Worm (Caenorhabditis elegans) whole organism, early embryonic: Measurements from ENCODE around the gene Y62F5A.10.

ENCODE experiments used
- B0310.2 ChIP-seq: sonication (generic microtip); optimal IDR thresholded peaks from 2 replicates; lab custom pipeline; 2016; ENCODE audit warnings: mild to moderate bottlenecking, missing genetic modification characterization, missing compliant biosample characterization
- F13C5.2 ChIP-seq: sonication (generic microtip); optimal IDR thresholded peaks from 2 replicates; lab custom pipeline; 2017; ENCODE audit warnings: mild to moderate bottlenecking, missing genetic modification characterization, inconsistent platforms, missing compliant biosample characterization
- aly-1 ChIP-seq: sonication (generic microtip); optimal IDR thresholded peaks from 2 replicates; lab custom pipeline; 2016; ENCODE audit warnings: missing genetic modification characterization, missing compliant biosample characterization
- ama-1 ChIP-seq: fragments of 150-350 bp; optimal IDR thresholded peaks from 2 replicates; lab custom pipeline; 2014
- ceh-13 ChIP-seq: fragments of 200-800 bp; sonication (Bioruptor generic); optimal IDR thresholded peaks from 2 replicates; lab custom pipeline; 2018; ENCODE audit warnings: mild to moderate bottlenecking, missing genetic modification characterization, missing compliant biosample characterization
- ceh-36 ChIP-seq: sonication (generic microtip); optimal IDR thresholded peaks from 2 replicates; lab custom pipeline; 2016; ENCODE audit warnings: missing genetic modification characterization, inconsistent platforms, missing compliant biosample characterization
- ets-7 ChIP-seq: sonication (generic microtip); optimal IDR thresholded peaks from 2 replicates; lab custom pipeline; 2016; ENCODE audit warnings: missing genotype, missing genetic modification characterization, missing compliant biosample characterization
- flt-1 ChIP-seq: fragments of 200-800 bp; sonication (Bioruptor generic); IDR thresholded peaks from 2 replicates; pipeline ENCODE4 v1.3.6; 2022; ENCODE audit warnings: missing genetic modification characterization, missing compliant biosample characterization
- hmbx-1 ChIP-seq: sonication (generic microtip); optimal IDR thresholded peaks from 2 replicates; lab custom pipeline; 2016; ENCODE audit warnings: mild to moderate bottlenecking, missing genetic modification characterization, missing compliant biosample characterization
- hmg-4 ChIP-seq: fragments of 200-800 bp; sonication (Bioruptor generic); optimal IDR thresholded peaks from 2 replicates; lab custom pipeline; 2018; ENCODE audit warnings: mild to moderate bottlenecking, missing genetic modification characterization, missing compliant biosample characterization
- hnd-1 ChIP-seq: sonication (generic microtip); optimal IDR thresholded peaks from 2 replicates; lab custom pipeline; 2016; ENCODE audit warnings: missing genetic modification characterization, missing compliant biosample characterization
- pes-1 ChIP-seq: fragments of 200-800 bp; sonication (Bioruptor generic); IDR thresholded peaks from 2 replicates; pipeline ENCODE4 v1.3.6; 2022; ENCODE audit warnings: missing genetic modification reagents, missing genetic modification characterization, missing compliant biosample characterization
- scrt-1 ChIP-seq: fragments of 200-800 bp; sonication (Bioruptor generic); IDR thresholded peaks from 2 replicates; pipeline ENCODE4 v1.3.6; 2022; ENCODE audit warnings: missing genetic modification characterization, missing compliant biosample characterization
- sea-1 ChIP-seq: fragments of 200-800 bp; sonication (Bioruptor generic); conservative IDR thresholded peaks from 2 replicates; pipeline ENCODE4 v1.3.6; 2022; ENCODE audit warnings: missing genetic modification characterization, missing compliant biosample characterization
- tbx-11 ChIP-seq: fragments of 200-800 bp; sonication (Bioruptor generic); IDR thresholded peaks from 2 replicates; pipeline ENCODE4 v1.3.6; 2022; ENCODE audit warnings: missing genetic modification characterization, missing compliant biosample characterization
- tbx-37 ChIP-seq: fragments of 200-800 bp; sonication (Bioruptor generic); conservative IDR thresholded peaks from 2 replicates; pipeline ENCODE4 v1.3.6; 2022; ENCODE audit warnings: missing genetic modification reagents, missing genetic modification characterization, missing compliant biosample characterization
- tra-4 ChIP-seq: sonication (generic microtip); optimal IDR thresholded peaks from 2 replicates; lab custom pipeline; 2017; ENCODE audit warnings: missing genetic modification characterization, missing compliant biosample characterization

The Y62F5A.10 gene

DNA sequence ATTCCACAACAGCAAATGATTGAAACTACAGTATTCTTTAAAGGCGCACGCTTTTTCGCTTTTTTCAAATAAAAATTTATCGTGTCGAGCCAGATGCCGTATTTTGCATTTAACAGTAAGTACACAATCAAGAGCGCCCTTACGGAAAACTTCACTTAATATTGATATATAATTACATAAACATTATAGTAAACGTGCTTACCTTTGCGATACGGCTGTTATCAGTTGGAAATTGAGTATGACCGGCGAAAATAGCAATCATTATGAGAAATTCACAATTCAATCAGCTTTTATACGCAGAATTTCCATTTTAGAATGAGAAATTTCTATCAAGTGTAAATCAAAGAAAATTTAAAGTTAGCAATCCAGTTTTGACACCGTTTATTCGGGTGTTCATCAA is 21.2 kb upstream of the Y62F5A.10 start, which contains the start of gene B0334.20:
B0334.20 (minus strand) TSS at position 262 of the 400 bp plus-strand sequence.
- TF ChIP-seq hnd-1 (tag; lab: Kevin White, UChicago) (no peak), pes-1 (no peak), tbx-37 (GFP tag; lab: Robert Waterston, UW) (no peak), sea-1 (GFP tag; lab: Robert Waterston, UW) (no peak), B0310.2 (tag; lab: Kevin White, UChicago) (no peak), hmg-4 (GFP tag; lab: Kevin White, UChicago) (no peak), hmbx-1 (no peak), scrt-1 (GFP tag; lab: Robert Waterston, UW) (no peak), ama-1 (lab: Kevin White, UChicago) (no peak), tra-4 (tag; lab: Kevin White, UChicago) (no peak), ets-7 (no peak), ceh-13 (no peak)

- TF ChIP-seq pes-1 (no peak), tbx-11 (GFP tag; lab: Robert Waterston, UW) (no peak), tra-4 (tag; lab: Kevin White, UChicago) (no peak)
Measured at ce11 chrII:11501956-11502355, 19.4 kb upstream of the Y62F5A.10 start.

- TF ChIP-seq hmbx-1 (no peak), tra-4 (tag; lab: Kevin White, UChicago) (no peak), tbx-37 (GFP tag; lab: Robert Waterston, UW) (no peak), B0310.2 (tag; lab: Kevin White, UChicago) (no peak), flt-1 (GFP tag; lab: Robert Waterston, UW) (no peak), scrt-1 (GFP tag; lab: Robert Waterston, UW) (0 out of 2 replicates have a peak, but pooled peaks have one; percentile 37), F13C5.2 (tag; lab: Kevin White, UChicago) (no peak), ceh-36 (tag; lab: Kevin White, UChicago) (peak; percentile 86)
Measured at ce11 chrII:11503761-11504160, 17.6 kb upstream of the Y62F5A.10 start.

DNA sequence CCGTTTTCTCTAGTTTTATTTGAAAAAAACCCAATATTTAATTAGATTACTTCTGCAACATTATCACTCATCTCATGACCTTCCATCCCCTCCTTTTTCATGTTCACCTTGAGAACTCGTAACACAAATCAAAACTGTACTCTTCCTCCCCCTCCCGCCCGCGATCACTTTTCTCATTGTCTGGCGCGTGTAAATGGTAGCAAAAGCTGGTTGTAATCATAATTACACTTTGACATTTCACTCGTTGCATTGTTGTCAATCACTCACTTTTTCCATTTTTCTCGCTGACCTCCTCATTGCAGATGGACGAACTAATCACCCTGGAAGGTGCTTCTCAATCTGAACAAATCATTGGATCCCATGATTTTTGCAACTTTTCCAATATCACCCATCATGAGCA is 11.0 kb upstream of the Y62F5A.10 start, which contains the start of gene npr-41:
npr-41 (plus strand) TSS at position 301 of the 400 bp plus-strand sequence.
- no peak for TF ChIP-seq ets-7
- TF ChIP-seq hmbx-1: no peak
- TF ChIP-seq tbx-37 (GFP tag; lab: Robert Waterston, UW): no peak
- TF ChIP-seq B0310.2 (tag; lab: Kevin White, UChicago): no peak
- no peak for TF ChIP-seq ceh-13
- no peak for TF ChIP-seq sea-1 (GFP tag; lab: Robert Waterston, UW)
- TF ChIP-seq F13C5.2 (tag; lab: Kevin White, UChicago): no peak
- no peak for TF ChIP-seq pes-1
- TF ChIP-seq flt-1 (GFP tag; lab: Robert Waterston, UW): no peak
- no peak for TF ChIP-seq scrt-1 (GFP tag; lab: Robert Waterston, UW)
- no peak for TF ChIP-seq hnd-1 (tag; lab: Kevin White, UChicago)
- no peak for TF ChIP-seq aly-1 (tag; lab: Kevin White, UChicago)
- TF ChIP-seq tra-4 (tag; lab: Kevin White, UChicago): no peak
- no peak for TF ChIP-seq tbx-11 (GFP tag; lab: Robert Waterston, UW)
- no peak for TF ChIP-seq ceh-36 (tag; lab: Kevin White, UChicago)
- no peak for TF ChIP-seq ama-1 (lab: Kevin White, UChicago)
- TF ChIP-seq hmg-4 (GFP tag; lab: Kevin White, UChicago): no peak

ce11 chrII:11512921-11513320 is 8.5 kb upstream of the Y62F5A.10 start:
- TF ChIP-seq scrt-1 (GFP tag; lab: Robert Waterston, UW) (no peak), hmbx-1 (no peak), ama-1 (lab: Kevin White, UChicago) (no peak), pes-1 (no peak), F13C5.2 (tag; lab: Kevin White, UChicago) (no peak), aly-1 (tag; lab: Kevin White, UChicago) (no peak), tbx-11 (GFP tag; lab: Robert Waterston, UW) (no peak), flt-1 (GFP tag; lab: Robert Waterston, UW) (no peak), ets-7 (no peak), sea-1 (GFP tag; lab: Robert Waterston, UW) (no peak), tbx-37 (GFP tag; lab: Robert Waterston, UW) (no peak), B0310.2 (tag; lab: Kevin White, UChicago) (no peak), tra-4 (tag; lab: Kevin White, UChicago) (no peak), hnd-1 (tag; lab: Kevin White, UChicago) (no peak), ceh-36 (tag; lab: Kevin White, UChicago) (no peak)

DNA sequence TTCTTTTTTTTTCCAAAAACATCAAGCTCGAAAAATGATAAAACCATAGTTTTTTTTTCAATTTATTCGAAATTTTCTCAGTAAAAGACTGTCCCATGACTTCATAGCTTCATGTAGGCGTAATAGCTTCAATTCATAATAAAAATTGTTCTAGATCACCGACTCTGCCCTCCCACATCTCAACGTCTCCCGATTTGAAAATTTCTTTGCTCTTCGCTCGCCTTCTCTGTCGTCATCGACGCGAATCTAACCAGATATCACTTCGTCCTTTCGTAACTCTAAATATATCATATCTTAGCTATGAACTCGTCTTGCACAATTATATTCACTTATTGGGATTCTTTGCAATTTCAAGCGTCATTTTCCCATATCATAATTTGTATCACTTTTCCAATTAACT is 6.6 kb upstream of the Y62F5A.10 start, which contains the start of gene srh-44:
srh-44 (plus strand) TSS at position 301 of the 400 bp plus-strand sequence.
- TF ChIP-seq hmg-4 (GFP tag; lab: Kevin White, UChicago) (no peak), ceh-13 (no peak), scrt-1 (GFP tag; lab: Robert Waterston, UW) (no peak), F13C5.2 (tag; lab: Kevin White, UChicago) (no peak), ama-1 (lab: Kevin White, UChicago) (no peak), B0310.2 (tag; lab: Kevin White, UChicago) (no peak), aly-1 (tag; lab: Kevin White, UChicago) (no peak), tra-4 (tag; lab: Kevin White, UChicago) (no peak), flt-1 (GFP tag; lab: Robert Waterston, UW) (no peak), ceh-36 (tag; lab: Kevin White, UChicago) (no peak), pes-1 (no peak), hmbx-1 (no peak), tbx-37 (GFP tag; lab: Robert Waterston, UW) (no peak), tbx-11 (GFP tag; lab: Robert Waterston, UW) (no peak), sea-1 (GFP tag; lab: Robert Waterston, UW) (no peak)

DNA sequence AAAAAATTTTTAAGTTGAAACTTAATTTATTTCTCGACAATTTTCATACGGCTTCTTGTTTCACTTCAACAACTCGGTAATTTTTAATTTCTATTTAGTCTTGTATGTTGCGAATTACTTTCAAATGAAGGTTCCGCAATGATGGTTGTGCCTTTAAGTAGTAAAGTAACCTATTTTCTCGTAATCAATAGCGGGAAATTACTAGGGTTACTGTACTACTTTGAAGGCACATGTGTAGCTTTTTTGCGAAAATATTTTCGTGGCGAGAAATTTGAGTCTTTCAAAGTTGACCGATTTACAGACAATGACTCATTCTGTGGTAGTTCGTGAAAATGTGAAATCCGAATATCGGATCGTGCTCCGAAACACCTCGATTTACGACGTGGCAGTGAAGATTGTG is 3.2 kb upstream of the Y62F5A.10 start, which contains the start of gene B0334.10:
B0334.10 (plus strand) TSS at position 301 of the 400 bp plus-strand sequence.
- TF ChIP-seq sea-1 (GFP tag; lab: Robert Waterston, UW): no peak
